Worm (Caenorhabditis elegans): ENCODE results near the gene lin-24.

- no peak for TF ChIP-seq ztf-26 (tag; optimal IDR thresholded peaks at IDR 0.05)
- TF ChIP-seq die-1 (tag; optimal IDR thresholded peaks at IDR 0.05) = no peak
- TF ChIP-seq lin-54 (GFP tag; optimal IDR thresholded peaks at IDR 0.05) = no peak
- no peak for TF ChIP-seq nhr-90 (tag; optimal IDR thresholded peaks at IDR 0.05)
- no peak for TF ChIP-seq D2030.7 (GFP tag; IDR thresholded peaks at IDR 0.05)
- no peak for TF ChIP-seq B0261.1 (tag; optimal IDR thresholded peaks at IDR 0.05)
- TF ChIP-seq snpc-1.3 (tag; optimal IDR thresholded peaks at IDR 0.05; ENCODE audit: insufficient read depth) = no peak
- no peak for TF ChIP-seq repo-1 (tag; optimal IDR thresholded peaks at IDR 0.05)
- TF ChIP-seq K12H6.12 (tag; optimal IDR thresholded peaks at IDR 0.05) = no peak
- TF ChIP-seq nfya-1 (tag; optimal IDR thresholded peaks at IDR 0.05; ENCODE audit: borderline replicate concordance, insufficient read depth) = no peak
- TF ChIP-seq snpc-4 (GFP tag; optimal IDR thresholded peaks at IDR 0.05) = no peak
- no peak for TF ChIP-seq snpc-4 (tag; optimal IDR thresholded peaks at IDR 0.05)
- TF ChIP-seq xnd-1 (tag; optimal IDR thresholded peaks at IDR 0.05) = no peak
- no peak for TF ChIP-seq ztf-18 (tag; optimal IDR thresholded peaks at IDR 0.05)
- TF ChIP-seq dpl-1 (GFP tag; optimal IDR thresholded peaks at IDR 0.05) = no peak
These were observed 16.2 kb upstream of the lin-24 start for ce11 chrIV:12113056-12113455.

Measured in whole organism, young adult.